Fruit fly (Drosophila melanogaster): ENCODE measurements around the gene c11.1.
A peak's percentile ranks its signal among the peaks of the same experiment; 100 is the strongest.

The c11.1 gene

DNA sequence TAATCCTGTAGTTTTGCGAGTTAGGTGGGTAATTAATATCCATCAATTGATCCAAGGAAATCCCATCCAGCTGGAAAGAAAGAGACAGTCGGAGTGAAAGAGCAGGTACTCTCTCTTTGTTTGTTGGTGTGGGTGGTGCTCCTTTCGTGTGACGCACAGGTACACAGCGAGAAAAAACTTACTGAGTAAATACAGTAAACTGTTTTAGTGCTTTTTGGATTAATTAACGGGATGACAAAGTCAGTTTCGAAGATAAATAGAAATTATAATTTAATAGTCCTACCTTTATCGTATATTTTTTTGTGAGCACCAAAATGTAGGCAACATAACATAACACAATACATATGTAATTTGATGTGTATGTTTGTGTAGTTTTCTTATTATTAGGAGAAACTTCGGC lies 34.9 kb downstream of the c11.1 start (continued):
- TF ChIP-seq D (optimal IDR thresholded peaks at IDR 0.05) = no peak
- TF ChIP-seq D (GFP tag; optimal IDR thresholded peaks at IDR 0.05) = no peak
- no peak for TF ChIP-seq zfh1 (GFP tag; IDR thresholded peaks at IDR 0.05)
- no peak for TF ChIP-seq Scr (GFP tag; IDR thresholded peaks at IDR 0.05; ENCODE audit: partially characterized antibody)
- TF ChIP-seq CG12219 (GFP tag; optimal IDR thresholded peaks at IDR 0.05) = no peak
- TF ChIP-seq tx (GFP tag; optimal IDR thresholded peaks at IDR 0.05) = no peak
- TF ChIP-seq CG8290 (GFP tag; optimal IDR thresholded peaks at IDR 0.05) = no peak
- no peak for TF ChIP-seq CG8290 (tag; optimal IDR thresholded peaks at IDR 0.05)
- TF ChIP-seq CG33213 (GFP tag; optimal IDR thresholded peaks at IDR 0.05) = no peak
- TF ChIP-seq Antp (GFP tag; optimal IDR thresholded peaks at IDR 0.05) = no peak
- no peak for TF ChIP-seq pan (optimal IDR thresholded peaks at IDR 0.05)
- no peak for TF ChIP-seq pan (GFP tag; optimal IDR thresholded peaks at IDR 0.05 in 1 of 2, IDR thresholded peaks at IDR 0.05 in 1 of 2)
- TF ChIP-seq CG7357 (GFP tag; IDR thresholded peaks at IDR 0.05) = no peak
- TF ChIP-seq odd (GFP tag; optimal IDR thresholded peaks at IDR 0.05) = no peak
- TF ChIP-seq CG2678 (tag; optimal IDR thresholded peaks at IDR 0.05) = no peak
- TF ChIP-seq slp2 (GFP tag; optimal IDR thresholded peaks at IDR 0.05) = no peak
- no peak for TF ChIP-seq CG12155 (GFP tag; optimal IDR thresholded peaks at IDR 0.05)
- no peak for TF ChIP-seq Asciz (GFP tag; optimal IDR thresholded peaks at IDR 0.05)
- TF ChIP-seq schlank (tag; optimal IDR thresholded peaks at IDR 0.05) = no peak
- no peak for TF ChIP-seq Dip3 (GFP tag; optimal IDR thresholded peaks at IDR 0.05)
- TF ChIP-seq CG2199 (GFP tag; IDR thresholded peaks at IDR 0.05) = no peak
- no peak for TF ChIP-seq gcm (GFP tag; optimal IDR thresholded peaks at IDR 0.05)
- TF ChIP-seq Dfd (GFP tag; optimal IDR thresholded peaks at IDR 0.05) = no peak
- peak in 1 of 3 experiments; percentile 39 for TF ChIP-seq lola (GFP tag; optimal IDR thresholded peaks at IDR 0.05)
- TF ChIP-seq CG15601 (tag; optimal IDR thresholded peaks at IDR 0.05) = no peak
- TF ChIP-seq Xbp1 (GFP tag; optimal IDR thresholded peaks at IDR 0.05) = peak; percentile 5
- TF ChIP-seq HmgD (GFP tag; optimal IDR thresholded peaks at IDR 0.05) = no peak
- no peak for TF ChIP-seq CG3065 (GFP tag; optimal IDR thresholded peaks at IDR 0.05)
- TF ChIP-seq otp (GFP tag; IDR thresholded peaks at IDR 0.05) = no peak
- no peak for TF ChIP-seq CG17912 (GFP tag; optimal IDR thresholded peaks at IDR 0.05)
- TF ChIP-seq wor (GFP tag; IDR thresholded peaks at IDR 0.05) = no peak
- no peak for TF ChIP-seq nerfin-1 (tag; optimal IDR thresholded peaks at IDR 0.05)
- TF ChIP-seq CG17612 (GFP tag; IDR thresholded peaks at IDR 0.05) = no peak
- TF ChIP-seq jumu (GFP tag; optimal IDR thresholded peaks at IDR 0.05) = no peak
- no peak for TF ChIP-seq CG12659 (GFP tag; optimal IDR thresholded peaks at IDR 0.05)
- TF ChIP-seq PHDP (tag; optimal IDR thresholded peaks at IDR 0.05) = no peak
- no peak for TF ChIP-seq B-H1 (GFP tag; IDR thresholded peaks at IDR 0.05)
- TF ChIP-seq hb (GFP tag; IDR thresholded peaks at IDR 0.05; ENCODE audit: partially characterized antibody) = no peak
- no peak for TF ChIP-seq fd3F (GFP tag; optimal IDR thresholded peaks at IDR 0.05)
- TF ChIP-seq CG1832 (GFP tag; optimal IDR thresholded peaks at IDR 0.05) = no peak
- no peak for TF ChIP-seq CG10462 (GFP tag; optimal IDR thresholded peaks at IDR 0.05)
- TF ChIP-seq Jarid2 (GFP tag; optimal IDR thresholded peaks at IDR 0.05) = no peak
- no peak for TF ChIP-seq BEAF-32 (GFP tag; optimal IDR thresholded peaks at IDR 0.05)
- TF ChIP-seq jigr1 (GFP tag; IDR thresholded peaks at IDR 0.05) = no peak
- TF ChIP-seq eyg (GFP tag; optimal IDR thresholded peaks at IDR 0.05) = no peak
- no peak for TF ChIP-seq caup (GFP tag; optimal IDR thresholded peaks at IDR 0.05; ENCODE audit: severe bottlenecking)
- no peak for TF ChIP-seq CG10147 (GFP tag; optimal IDR thresholded peaks at IDR 0.05)
- TF ChIP-seq Tbp (GFP tag; optimal IDR thresholded peaks at IDR 0.05) = no peak
- TF ChIP-seq CG2120 (GFP tag; optimal IDR thresholded peaks at IDR 0.05) = no peak
- no peak for TF ChIP-seq CG11085 (GFP tag; IDR thresholded peaks at IDR 0.05)
- TF ChIP-seq lov (optimal IDR thresholded peaks at IDR 0.05) = no peak
- TF ChIP-seq lov (GFP tag; IDR thresholded peaks at IDR 0.05) = no peak
- no peak for TF ChIP-seq CG13296 (GFP tag; optimal IDR thresholded peaks at IDR 0.05)

All from whole organism, embryonic.